Worm (Caenorhabditis elegans) whole organism, L3 larva: ENCODE data around the gene pqn-94.

Source experiments
- R02D3.7 ChIP-seq: fragments of 150-350 bp; optimal IDR thresholded peaks from 2 replicates; lab custom pipeline; 2014; ENCODE audit warnings: missing biosample characterization, missing genetic modification characterization
- ZK546.5 ChIP-seq: sonication (generic microtip); optimal IDR thresholded peaks from 2 replicates; lab custom pipeline; 2017; ENCODE audit warnings: missing biosample characterization, missing genetic modification characterization
- aly-2 ChIP-seq: fragments of 150-350 bp; optimal IDR thresholded peaks from 2 replicates; lab custom pipeline; 2014; ENCODE audit warnings: missing biosample characterization, missing genetic modification characterization
- ama-1 ChIP-seq: fragments of 150-350 bp; optimal IDR thresholded peaks from 2 replicates; lab custom pipeline; 2018
- ceh-16 ChIP-seq: sonication (generic microtip); optimal IDR thresholded peaks from 2 replicates; lab custom pipeline; 2017; ENCODE audit warnings: missing biosample characterization, missing genetic modification characterization
- ceh-28 ChIP-seq: fragments of 150-350 bp; optimal IDR thresholded peaks from 2 replicates; lab custom pipeline; 2014; ENCODE audit warnings: missing biosample characterization, missing genetic modification reagents, missing genetic modification characterization
- ceh-9 ChIP-seq: sonication (generic microtip); optimal IDR thresholded peaks from 2 replicates; lab custom pipeline; 2018; ENCODE audit warnings: missing biosample characterization, missing genetic modification characterization
- daf-12 ChIP-seq: fragments of 150-350 bp; optimal IDR thresholded peaks from 2 replicates; lab custom pipeline; 2014; ENCODE audit warnings: missing biosample characterization, missing genetic modification reagents, missing genetic modification characterization
- egl-27 ChIP-seq: sonication (generic microtip); optimal IDR thresholded peaks from 4 replicates; lab custom pipeline; 2017; ENCODE audit warnings: missing biosample characterization, missing genetic modification reagents, missing genetic modification characterization
- egl-5 ChIP-seq: fragments of 150-350 bp; optimal IDR thresholded peaks from 2 replicates; lab custom pipeline; 2017; ENCODE audit warnings: missing biosample characterization, missing genetic modification reagents, missing genetic modification characterization, inconsistent platforms
- elt-1 ChIP-seq: fragments of 150-350 bp; optimal IDR thresholded peaks from 2 replicates; lab custom pipeline; 2014; ENCODE audit warnings: missing biosample characterization, missing genetic modification characterization
- elt-2 ChIP-seq: sonication (generic microtip); optimal IDR thresholded peaks from 2 replicates; lab custom pipeline; 2016; ENCODE audit warnings: missing genetic modification reagents, mild to moderate bottlenecking, missing genetic modification characterization, missing compliant biosample characterization
- elt-3 ChIP-seq, 3 experiments: fragments of 150-350 bp in 1 of 3; sonication (generic microtip) in 2 of 3; optimal IDR thresholded peaks; 2 replicates in 2 of 3; 4 replicates in 1 of 3; lab custom pipeline; 2014 to 2017; ENCODE audit warnings: missing biosample characterization in 3 of 3, missing genetic modification characterization in 3 of 3
- fkh-10 ChIP-seq: sonication (generic microtip); optimal IDR thresholded peaks from 2 replicates; lab custom pipeline; 2017; ENCODE audit warnings: missing biosample characterization, missing genetic modification reagents, missing genetic modification characterization
- fkh-2 ChIP-seq: fragments of 150-350 bp; optimal IDR thresholded peaks from 2 replicates; lab custom pipeline; 2014; ENCODE audit warnings: missing biosample characterization, missing genetic modification reagents, missing genetic modification characterization
- hmg-11 ChIP-seq: sonication (generic microtip); optimal IDR thresholded peaks from 2 replicates; lab custom pipeline; 2016; ENCODE audit warnings: missing genetic modification characterization, missing compliant biosample characterization
- jun-1 ChIP-seq: fragments of 150-350 bp; optimal IDR thresholded peaks from 2 replicates; lab custom pipeline; 2014; ENCODE audit warnings: missing biosample characterization, missing genetic modification reagents, missing genetic modification characterization
- lin-15B ChIP-seq: fragments of 150-350 bp; optimal IDR thresholded peaks from 2 replicates; lab custom pipeline; 2014; ENCODE audit warnings: missing biosample characterization, missing genetic modification characterization
- lin-39 ChIP-seq: fragments of 150-350 bp; optimal IDR thresholded peaks from 2 replicates; lab custom pipeline; 2018; ENCODE audit warnings: missing biosample characterization, missing genetic modification reagents, missing genetic modification characterization
- lsy-12 ChIP-seq: sonication (generic microtip); optimal IDR thresholded peaks from 2 replicates; lab custom pipeline; 2016; ENCODE audit warnings: mild to moderate bottlenecking, missing genetic modification characterization, missing compliant biosample characterization
- mdl-1 ChIP-seq: fragments of 150-350 bp; optimal IDR thresholded peaks from 2 replicates; lab custom pipeline; 2014; ENCODE audit warnings: missing biosample characterization, missing genetic modification characterization
- nfya-1 ChIP-seq: sonication (generic microtip); optimal IDR thresholded peaks from 2 replicates; lab custom pipeline; 2017; ENCODE audit warnings: missing genetic modification characterization, mild to moderate bottlenecking, missing compliant biosample characterization, antibody characterized with exemption, moderate library complexity; ENCODE audit not compliant: insufficient read depth
- nhr-11 ChIP-seq: fragments of 150-350 bp; optimal IDR thresholded peaks from 2 replicates; lab custom pipeline; 2014; ENCODE audit warnings: missing biosample characterization, missing genetic modification characterization
- nhr-12 ChIP-seq: fragments of 150-350 bp; optimal IDR thresholded peaks from 2 replicates; lab custom pipeline; 2014; ENCODE audit warnings: missing biosample characterization, missing genetic modification characterization
- nhr-25 ChIP-seq: sonication (generic microtip); optimal IDR thresholded peaks from 2 replicates; lab custom pipeline; 2017; ENCODE audit warnings: missing biosample characterization, missing genetic modification characterization
- nhr-43 ChIP-seq: sonication (generic microtip); optimal IDR thresholded peaks from 2 replicates; lab custom pipeline; 2016; ENCODE audit warnings: mild to moderate bottlenecking, missing genetic modification characterization, missing compliant biosample characterization; ENCODE audit not compliant: poor library complexity, severe bottlenecking
- nhr-76 ChIP-seq: fragments of 150-350 bp; sonication (generic microtip); optimal IDR thresholded peaks from 5 replicates; lab custom pipeline; 2014; ENCODE audit warnings: missing biosample characterization, missing genetic modification characterization
- nhr-77 ChIP-seq: fragments of 150-350 bp; optimal IDR thresholded peaks from 2 replicates; lab custom pipeline; 2014; ENCODE audit warnings: missing biosample characterization, missing genetic modification characterization
- pha-4 ChIP-seq: fragments of 150-350 bp; optimal IDR thresholded peaks from 2 replicates; lab custom pipeline; 2014; ENCODE audit warnings: missing biosample characterization, missing genetic modification reagents, missing genetic modification characterization
- pqm-1 ChIP-seq: fragments of 150-350 bp; optimal IDR thresholded peaks from 2 replicates; lab custom pipeline; 2017; ENCODE audit warnings: missing biosample characterization, missing genetic modification characterization, inconsistent platforms
- snpc-4 ChIP-seq: fragments of 150-350 bp; optimal IDR thresholded peaks from 2 replicates; lab custom pipeline; 2014; ENCODE audit warnings: missing biosample characterization, missing genetic modification characterization
- tbx-2 ChIP-seq: sonication (generic microtip); optimal IDR thresholded peaks from 2 replicates; lab custom pipeline; 2016; ENCODE audit warnings: mild to moderate bottlenecking, missing genetic modification characterization, missing compliant biosample characterization
- unc-62 ChIP-seq: fragments of 150-350 bp; sonication (generic microtip); optimal IDR thresholded peaks from 4 replicates; lab custom pipeline; 2014; ENCODE audit warnings: missing biosample characterization, missing genetic modification reagents, missing genetic modification characterization
- zag-1 ChIP-seq: fragments of 150-350 bp; optimal IDR thresholded peaks from 2 replicates; lab custom pipeline; 2014; ENCODE audit warnings: missing biosample characterization, missing genetic modification characterization
- ztf-4 ChIP-seq: fragments of 150-350 bp; optimal IDR thresholded peaks from 2 replicates; lab custom pipeline; 2014; ENCODE audit warnings: missing biosample characterization, missing genetic modification characterization

The pqn-94 gene

ce11 chrV:20279811-20280317 lies at the start of gene pqn-94:
pqn-94 (minus strand) TSS chrV:20279861.
- TF ChIP-seq pha-4 (peak; percentile 75), egl-27 (tag; lab: Kevin White, UChicago) (no peak)

ce11 chrV:20325417-20325816 lies 45.8 kb upstream of the pqn-94 start, which contains the start of gene Y38H6A.1:
Y38H6A.1 (plus strand) TSS chrV:20325717.
- TF ChIP-seq lin-39 (tag; lab: Kevin White, UChicago) = no peak
- no peak for TF ChIP-seq daf-12
- TF ChIP-seq egl-5 = no peak
- TF ChIP-seq ceh-28 (tag; lab: Kevin White, UChicago) = no peak
- no peak for TF ChIP-seq nfya-1
- no peak for TF ChIP-seq nhr-11
- TF ChIP-seq R02D3.7 (tag; lab: Kevin White, UChicago) = no peak
- TF ChIP-seq zag-1 = no peak
- no peak for TF ChIP-seq snpc-4 (tag; lab: Kevin White, UChicago)
- TF ChIP-seq nhr-43 (tag; lab: Kevin White, UChicago) = no peak
- TF ChIP-seq pqm-1 (tag; lab: Kevin White, UChicago) = no peak
- no peak for TF ChIP-seq egl-27 (tag; lab: Kevin White, UChicago)
- TF ChIP-seq lsy-12 (tag; lab: Kevin White, UChicago) = no peak
- no peak for TF ChIP-seq unc-62 (GFP tag; lab: Kevin White, UChicago)
- no peak for TF ChIP-seq mdl-1 (tag; lab: Kevin White, UChicago)
- no peak for TF ChIP-seq nhr-12 (tag; lab: Kevin White, UChicago)
- TF ChIP-seq ceh-16 (tag; lab: Kevin White, UChicago) = no peak
- TF ChIP-seq hmg-11 (tag; lab: Kevin White, UChicago) = no peak
- TF ChIP-seq fkh-2 (tag; lab: Kevin White, UChicago) = no peak

ce11 chrV:20317442-20317841 lies 37.8 kb upstream of the pqn-94 start, which contains the start of gene Y113G7C.1:
Y113G7C.1 (plus strand) TSS chrV:20317742.
- TF ChIP-seq pqm-1 (tag; lab: Kevin White, UChicago) (no peak), nhr-77 (no peak), nhr-12 (tag; lab: Kevin White, UChicago) (no peak), hmg-11 (tag; lab: Kevin White, UChicago) (no peak), lin-39 (tag; lab: Kevin White, UChicago) (no peak), ztf-4 (tag; lab: Kevin White, UChicago) (no peak), ama-1 (lab: Kevin White, UChicago) (no peak)
- TF ChIP-seq, all 47 proteins: peak for 0

ce11 chrV:20311519-20311918 lies 31.9 kb upstream of the pqn-94 start, which contains the start of gene clec-262:
clec-262 (plus strand) TSS chrV:20311819.
- TF ChIP-seq ceh-9 (tag; lab: Kevin White, UChicago) = no peak

- TF ChIP-seq elt-1 = no peak
These were observed 30.9 kb upstream of the pqn-94 start, which contains the start of gene ZC15.10 for ce11 chrV:20310575-20310974. ZC15.10 (plus strand) TSS chrV:20310736.

- TF ChIP-seq ceh-9 (tag; lab: Kevin White, UChicago) = no peak
- no peak for TF ChIP-seq nhr-76 (tag; lab: Kevin White, UChicago)
- no peak for TF ChIP-seq ama-1 (lab: Kevin White, UChicago)
- TF ChIP-seq lin-15B = no peak
- no peak for TF ChIP-seq tbx-2 (tag; lab: Kevin White, UChicago)
- TF ChIP-seq elt-3 (tag; optimal IDR thresholded peaks at IDR 0.05; lab: Kevin White, UChicago) = no peak
- TF ChIP-seq ztf-4 (tag; lab: Kevin White, UChicago) = no peak
- TF ChIP-seq nhr-43 (tag; lab: Kevin White, UChicago) = no peak
- no peak for TF ChIP-seq aly-2
- no peak for TF ChIP-seq snpc-4 (tag; lab: Kevin White, UChicago)
- TF ChIP-seq nhr-25 = no peak
- TF ChIP-seq jun-1 (tag; lab: Kevin White, UChicago) = no peak
- TF ChIP-seq lsy-12 (tag; lab: Kevin White, UChicago) = no peak
- TF ChIP-seq elt-2 (tag; lab: Kevin White, UChicago) = no peak
- no peak for TF ChIP-seq pha-4
- TF ChIP-seq nfya-1 = no peak
- TF ChIP-seq pqm-1 (tag; lab: Kevin White, UChicago) = no peak
- TF ChIP-seq ZK546.5 = no peak
- no peak for TF ChIP-seq fkh-10 (GFP tag; lab: Kevin White, UChicago)
- no peak for TF ChIP-seq egl-5
These were observed 26.1 kb upstream of the pqn-94 start, which contains the start of gene ZC15.1 for ce11 chrV:20305803-20306202. ZC15.1 (plus strand) TSS chrV:20306103.
